Fruit fly (Drosophila melanogaster): ENCODE results near the gene Edem1.
A peak's percentile ranks its signal among the peaks of the same experiment; 100 is the strongest.

Edem1 gene

DNA sequence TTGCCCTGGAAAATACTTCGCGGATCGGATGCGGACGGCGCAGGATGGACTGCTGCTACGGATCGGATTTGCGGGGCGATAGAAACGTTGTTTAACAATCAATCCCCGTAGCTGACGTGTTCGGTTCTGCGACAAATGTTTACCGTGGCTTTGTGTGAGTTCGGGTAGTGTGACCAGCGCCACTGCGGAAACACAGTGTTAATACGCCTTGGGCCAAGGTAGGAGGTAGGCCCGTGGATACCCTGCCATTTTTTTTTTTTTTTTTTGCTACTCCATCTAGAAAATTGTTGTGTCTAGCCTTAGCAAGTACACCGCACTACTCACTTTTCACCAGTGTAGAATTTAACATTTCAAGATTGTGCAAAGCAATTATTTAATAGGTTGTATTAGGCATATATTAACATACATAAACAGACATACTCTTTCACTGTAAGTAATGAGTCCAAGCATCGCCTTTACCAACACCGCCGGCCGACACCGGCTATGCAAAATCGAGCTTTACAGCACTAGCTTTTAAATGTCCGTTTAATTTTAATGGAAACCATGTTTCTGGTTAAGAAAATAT lies 46.9 kb downstream of the Edem1 start, which contains the start of gene deltaCOP (continued):
- TF ChIP-seq ftz-f1 (GFP tag; optimal IDR thresholded peaks at IDR 0.05) = peak; percentile 35
- TF ChIP-seq CG11723 (GFP tag; optimal IDR thresholded peaks at IDR 0.05) = peak; percentile 53
- peak; percentile 95 for TF ChIP-seq CG9609 (GFP tag; optimal IDR thresholded peaks at IDR 0.05)
- peak; percentile 23; the same call in 2 of the 3 replicates for TF ChIP-seq CG34224 (GFP tag; IDR thresholded peaks at IDR 0.05; ENCODE audit: partially characterized antibody)
- peak; percentile 31; the same call in 1 of the 2 replicates for TF ChIP-seq ro (GFP tag; IDR thresholded peaks at IDR 0.05)
- TF ChIP-seq CG13123 (GFP tag; optimal IDR thresholded peaks at IDR 0.05) = peak; percentile 80
- TF ChIP-seq CG15696 (tag; optimal IDR thresholded peaks at IDR 0.05) = peak; percentile 50
- no peak for TF ChIP-seq ash1 (GFP tag; optimal IDR thresholded peaks at IDR 0.05)
- peak; percentile 92 for TF ChIP-seq gro (GFP tag; optimal IDR thresholded peaks at IDR 0.05)
- peak; percentile 21 for TF ChIP-seq CG17186 (GFP tag; optimal IDR thresholded peaks at IDR 0.05)
- TF ChIP-seq CG4707 (GFP tag; optimal IDR thresholded peaks at IDR 0.05) = no peak
- TF ChIP-seq org-1 (GFP tag; optimal IDR thresholded peaks at IDR 0.05) = peak; percentile 59
- no peak for TF ChIP-seq sc (optimal IDR thresholded peaks at IDR 0.05)
- TF ChIP-seq sc (GFP tag; optimal IDR thresholded peaks at IDR 0.05) = no peak
- TF ChIP-seq Hr78 (GFP tag; optimal IDR thresholded peaks at IDR 0.05) = peak in 1 of 2 experiments; percentile 2
- no peak for TF ChIP-seq CG7963 (GFP tag; IDR thresholded peaks at IDR 0.05; ENCODE audit: partially characterized antibody)
- peak; percentile 24; the same call in 1 of the 2 replicates for TF ChIP-seq Ravus (GFP tag; IDR thresholded peaks at IDR 0.05)
- TF ChIP-seq luna (GFP tag; optimal IDR thresholded peaks at IDR 0.05) = peak; percentile 89
- TF ChIP-seq CG17361 (GFP tag; IDR thresholded peaks at IDR 0.05) = peak; percentile 79
- TF ChIP-seq Six4 (GFP tag; optimal IDR thresholded peaks at IDR 0.05) = peak; percentile 78
- TF ChIP-seq usp (GFP tag; optimal IDR thresholded peaks at IDR 0.05) = no peak
- TF ChIP-seq sens (GFP tag) = peak; percentile 98
- peak; percentile 61 for TF ChIP-seq B-H2 (GFP tag; optimal IDR thresholded peaks at IDR 0.05)
- TF ChIP-seq ERR (GFP tag; optimal IDR thresholded peaks at IDR 0.05) = peak; percentile 81
- TF ChIP-seq h (optimal IDR thresholded peaks at IDR 0.05) = no peak
- peak; percentile 75 for TF ChIP-seq PHDP (tag; optimal IDR thresholded peaks at IDR 0.05)
- TF ChIP-seq CG12104 (GFP tag; optimal IDR thresholded peaks at IDR 0.05) = peak; percentile 63
- peak; percentile 61 for TF ChIP-seq nom (GFP tag; optimal IDR thresholded peaks at IDR 0.05)
- TF ChIP-seq Rx (GFP tag; IDR thresholded peaks at IDR 0.05) = peak; percentile 59; the same call in 1 of the 2 replicates
- TF ChIP-seq Chrac-16 (GFP tag; optimal IDR thresholded peaks at IDR 0.05) = peak; percentile 87
- peak; percentile 41 for TF ChIP-seq CG15601 (tag; optimal IDR thresholded peaks at IDR 0.05)
- no peak for TF ChIP-seq pros (GFP tag; optimal IDR thresholded peaks at IDR 0.05)
- TF ChIP-seq GATAe (GFP tag; conservative IDR thresholded peaks at IDR 0.05) = no peak; the same call in 1 of the 2 replicates
- peak; percentile 28 for TF ChIP-seq gcm (GFP tag; optimal IDR thresholded peaks at IDR 0.05)
- TF ChIP-seq pzg (GFP tag; optimal IDR thresholded peaks at IDR 0.05) = peak; percentile 39
- peak; percentile 73 for TF ChIP-seq fd96Cb (tag; optimal IDR thresholded peaks at IDR 0.05)
- peak; percentile 99 for TF ChIP-seq Ets65A (GFP tag)
- peak; percentile 63 for TF ChIP-seq NFAT (GFP tag; IDR thresholded peaks at IDR 0.05)
- no peak for TF ChIP-seq Nf-YA (GFP tag; IDR thresholded peaks at IDR 0.05)
- TF ChIP-seq Myb (GFP tag; optimal IDR thresholded peaks at IDR 0.05) = peak; percentile 92
- peak; percentile 72 for TF ChIP-seq Ssrp (tag; optimal IDR thresholded peaks at IDR 0.05)
- TF ChIP-seq Fer2 (tag; optimal IDR thresholded peaks at IDR 0.05) = peak; percentile 56
- peak; percentile 42 for TF ChIP-seq gcm2 (GFP tag; optimal IDR thresholded peaks at IDR 0.05)
- peak; percentile 20 for TF ChIP-seq MTF-1 (GFP tag; optimal IDR thresholded peaks at IDR 0.05; ENCODE audit: borderline replicate concordance)
- TF ChIP-seq mld (GFP tag; IDR thresholded peaks at IDR 0.05; ENCODE audit: partially characterized antibody) = no peak
- peak; percentile 84 for TF ChIP-seq Aef1 (GFP tag; IDR thresholded peaks at IDR 0.05)
- peak; percentile 48 for TF ChIP-seq CG5245 (GFP tag; optimal IDR thresholded peaks at IDR 0.05)
- TF ChIP-seq al (GFP tag; IDR thresholded peaks at IDR 0.05) = peak; percentile 88
- TF ChIP-seq gem (tag; optimal IDR thresholded peaks at IDR 0.05) = no peak
- peak; percentile 88 for TF ChIP-seq maf-S (GFP tag; optimal IDR thresholded peaks at IDR 0.05)
